Fruit fly (Drosophila melanogaster): ENCODE measurements around the gene 5-HT7.

DNA sequence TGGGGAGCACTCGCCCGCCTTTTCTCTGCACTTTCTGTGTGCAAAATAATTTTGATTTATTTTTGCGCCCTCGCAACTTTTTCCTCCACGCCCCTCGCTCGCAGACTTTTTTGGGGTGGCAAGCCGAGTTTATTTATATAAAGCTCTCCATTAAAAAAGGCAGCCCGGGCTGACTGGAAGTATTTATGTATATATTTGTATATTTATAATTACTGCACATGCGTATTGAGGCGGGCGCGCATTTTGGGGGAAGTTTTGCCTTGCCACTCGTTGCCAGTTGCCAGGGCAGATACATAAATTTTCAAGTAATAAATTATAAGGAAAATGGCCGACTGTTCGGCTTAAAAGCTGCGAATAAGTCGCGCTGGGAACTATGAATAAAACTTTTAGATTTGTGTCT is 88.0 kb downstream of the 5-HT7 start:
- TF ChIP-seq CG11617 (GFP tag; optimal IDR thresholded peaks at IDR 0.05) (no peak), CG33017 (tag; optimal IDR thresholded peaks at IDR 0.05) (no peak), toe (GFP tag; optimal IDR thresholded peaks at IDR 0.05) (no peak), CG7045 (GFP tag; optimal IDR thresholded peaks at IDR 0.05) (no peak), bab1 (GFP tag; optimal IDR thresholded peaks at IDR 0.05) (no peak), ovo (GFP tag; optimal IDR thresholded peaks at IDR 0.05) (no peak), Mnt (GFP tag; optimal IDR thresholded peaks at IDR 0.05) (no peak), CG5204 (GFP tag; optimal IDR thresholded peaks at IDR 0.05) (no peak), pad (GFP tag; optimal IDR thresholded peaks at IDR 0.05) (no peak)

Data from whole organism, adult.